Fruit fly (Drosophila melanogaster) whole organism, embryonic: ENCODE results near the gene CG31948.

Experiments
- CG8944 ChIP-seq: fragments of 200-800 bp; sonication (Bioruptor generic); optimal IDR thresholded peaks from 3 replicates; lab custom pipeline; 2016; ENCODE audit warnings: missing biosample characterization, missing genetic modification characterization
- Dad ChIP-seq: fragments of 200-800 bp; sonication (Bioruptor generic); optimal IDR thresholded peaks from 3 replicates; lab custom pipeline; 2016; ENCODE audit warnings: missing biosample characterization, missing genetic modification characterization
- Meics ChIP-seq: fragments of 200-800 bp; sonication (Bioruptor generic); optimal IDR thresholded peaks from 2 replicates; lab custom pipeline; 2017; ENCODE audit warnings: missing biosample characterization, mild to moderate bottlenecking, missing genetic modification characterization
- Opbp ChIP-seq: fragments of 200-800 bp; sonication (Bioruptor generic); IDR thresholded peaks from 3 replicates; pipeline ENCODE4 v1.3.6; 2022; ENCODE audit warnings: missing biosample characterization, missing genetic modification characterization; ENCODE audit not compliant: partially characterized antibody

DNA sequence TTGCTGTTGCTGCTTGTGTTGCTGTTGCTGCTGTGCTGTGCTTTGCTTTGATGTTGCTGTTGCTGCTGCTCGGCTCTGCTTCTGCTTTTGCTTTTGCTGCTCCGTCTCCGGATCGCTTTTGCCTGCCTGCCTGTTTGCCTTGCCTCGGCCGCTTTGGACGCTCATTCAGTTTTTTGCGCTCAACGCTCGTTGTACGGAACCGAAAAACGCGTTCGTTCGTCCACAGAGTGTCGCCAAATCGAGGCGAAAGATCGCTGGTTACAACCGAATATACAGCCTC is 11.6 kb upstream of the CG31948 start, which contains the start of gene dpp:
- TF ChIP-seq Opbp (GFP tag; lab: Robert Waterston, UW) (no peak), Meics (GFP tag; lab: Kevin White, UChicago) (no peak), Dad (GFP tag; lab: Kevin White, UChicago) (no peak), CG8944 (no peak)
